Worm (Caenorhabditis elegans): ENCODE measurements around the gene F41E7.6.

DNA sequence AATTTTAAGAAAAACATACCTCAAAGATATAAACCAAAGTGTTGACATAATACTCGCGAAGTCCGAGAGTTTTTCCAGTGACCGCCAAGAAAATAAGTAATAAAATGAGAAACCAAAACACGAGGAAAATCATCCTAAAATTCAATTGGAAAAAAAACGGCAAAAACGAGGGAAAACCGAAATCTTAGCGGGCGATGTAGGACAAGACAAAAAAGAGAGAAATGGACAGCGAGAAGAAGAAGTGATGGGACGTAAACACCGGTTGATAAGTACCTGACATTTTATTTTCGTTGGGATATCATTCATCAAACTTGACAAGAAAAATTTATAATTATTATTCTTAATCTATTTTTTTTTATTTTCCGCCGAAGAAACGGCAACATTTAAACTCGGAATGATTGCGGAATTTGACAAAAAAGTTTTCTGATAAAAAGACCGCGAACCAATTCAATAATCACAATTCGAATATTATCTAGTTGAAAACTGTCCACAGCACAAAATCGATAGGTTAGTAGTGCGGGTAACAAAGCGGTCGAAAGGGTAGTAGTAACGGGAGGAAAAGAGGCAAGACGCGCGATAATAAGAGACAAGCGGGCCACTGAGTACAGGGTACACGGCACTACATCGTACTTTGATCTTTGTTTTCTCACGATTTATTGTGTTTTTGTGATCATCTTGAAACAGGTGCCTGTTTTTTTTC, 17.2 kb upstream of the F41E7.6 start, which contains the start of gene acl-5:
- TF ChIP-seq lsl-1 (GFP tag; optimal IDR thresholded peaks at IDR 0.05) (no peak), ekl-4 (GFP tag; IDR thresholded peaks at IDR 0.05) (no peak)

Data from whole organism, young adult.